Worm (Caenorhabditis elegans) whole organism, dauer: ENCODE measurements around the gene Y48C3A.18.

Experiments used
- unc-62 ChIP-seq: sonication (generic microtip); optimal IDR thresholded peaks from 2 replicates; lab custom pipeline; 2017; ENCODE audit warnings: missing biosample characterization, missing genetic modification reagents, missing genetic modification characterization

Y48C3A.18 gene

DNA sequence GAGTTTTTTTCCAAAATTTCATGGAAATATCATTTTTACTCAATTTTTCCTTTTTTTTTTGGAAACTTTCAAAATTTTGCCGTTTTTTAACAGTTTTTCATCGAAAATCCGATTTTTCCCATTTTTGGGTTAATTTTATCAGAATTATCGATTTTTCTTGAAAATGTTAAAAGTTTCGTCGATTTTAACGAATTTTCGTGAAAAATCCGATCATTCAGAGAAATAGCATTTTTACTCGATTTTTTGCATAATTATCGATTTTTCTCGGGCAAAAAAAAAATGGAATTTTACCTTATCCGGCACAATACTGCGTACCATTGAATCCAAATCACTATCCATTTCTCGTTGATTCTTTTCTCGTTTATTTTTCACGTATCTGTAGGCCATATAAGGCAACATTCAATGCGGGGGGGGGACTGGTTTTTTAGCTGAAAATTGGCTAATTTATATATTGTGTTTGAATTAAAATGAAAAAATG is 34.8 kb downstream of the Y48C3A.18 start, which contains the start of gene tbc-14:
Gene tbc-14 (minus strand): TSS at position 428 of the 478 bp plus-strand sequence.
- no peak for TF ChIP-seq unc-62

DNA sequence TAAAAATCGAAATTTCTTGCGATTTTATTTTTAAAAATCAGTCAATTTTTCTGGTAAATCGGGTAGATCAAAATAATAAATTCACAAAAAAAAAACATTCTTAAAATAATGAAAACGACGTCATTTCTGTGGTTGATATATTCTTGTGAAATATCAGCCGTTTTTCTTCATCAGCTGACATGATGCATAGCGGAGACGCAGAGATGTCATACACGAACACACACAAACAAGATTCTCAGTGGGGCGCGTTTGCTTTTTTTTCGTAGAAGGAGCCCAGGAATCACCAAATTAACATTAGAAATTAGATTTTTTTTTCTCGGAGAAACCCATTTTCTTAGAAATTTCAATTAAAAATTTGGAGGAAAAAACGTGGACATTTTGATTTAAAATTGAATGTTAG is 35.2 kb downstream of the Y48C3A.18 start:
- no peak for TF ChIP-seq unc-62

DNA sequence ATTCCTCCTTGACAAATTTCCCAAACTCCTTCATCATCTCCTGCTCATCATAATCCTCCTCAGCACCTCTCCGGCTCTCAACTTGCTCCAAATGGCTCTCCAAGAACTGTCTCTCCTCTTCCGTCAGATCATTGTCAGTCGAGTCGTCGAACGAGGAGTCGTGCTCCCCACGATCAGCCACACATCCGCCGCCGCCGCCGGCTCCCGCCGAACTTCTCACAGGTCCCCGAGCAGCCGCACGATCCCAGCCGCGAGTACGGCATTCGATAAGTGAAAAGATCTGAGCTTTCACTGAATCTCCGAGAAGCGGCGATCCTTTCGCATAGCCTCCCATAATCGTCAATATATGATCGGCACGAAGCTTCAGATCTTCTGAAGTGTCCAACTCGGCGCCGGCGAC is 38.9 kb downstream of the Y48C3A.18 start:
- TF ChIP-seq unc-62 = no peak

DNA sequence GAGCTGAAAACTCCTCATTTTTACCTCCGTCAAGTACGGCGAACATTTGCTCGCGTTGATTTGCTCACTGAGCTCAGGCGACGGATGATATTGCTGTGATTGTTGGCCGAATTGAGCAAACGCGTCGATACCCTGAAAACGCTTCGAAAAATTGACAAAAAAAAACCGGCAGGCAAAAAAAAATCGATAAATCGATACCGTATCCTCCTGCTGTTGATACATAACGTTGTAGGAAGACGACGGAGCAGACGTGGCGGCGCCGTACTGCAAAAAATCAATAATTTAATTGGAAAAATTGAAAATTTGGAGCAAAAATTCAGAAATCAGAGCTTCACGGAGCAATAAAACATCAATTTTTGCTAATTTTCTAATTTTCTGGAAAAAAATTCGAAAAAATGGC is 42.4 kb downstream of the Y48C3A.18 start:
- no peak for TF ChIP-seq unc-62

DNA sequence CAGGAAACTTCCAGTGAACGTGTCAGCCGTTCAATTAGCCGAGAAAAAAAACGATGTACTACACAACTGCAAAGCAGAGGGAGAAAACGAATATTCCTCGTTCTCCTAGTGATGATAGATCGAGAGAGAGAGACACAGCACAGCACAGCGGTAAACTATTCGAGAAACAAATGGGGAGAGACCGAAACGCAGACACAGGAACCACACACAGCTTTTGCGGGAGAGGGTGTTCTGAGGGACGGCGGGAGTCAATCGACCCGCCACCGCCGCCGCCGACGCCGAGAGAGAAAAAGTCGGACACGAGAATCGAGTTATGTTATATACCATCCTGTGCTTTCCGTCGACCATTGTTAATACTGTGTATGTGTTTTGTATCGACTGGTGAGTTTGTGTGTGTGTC is 44.2 kb downstream of the Y48C3A.18 start:
- TF ChIP-seq unc-62 = no peak

DNA sequence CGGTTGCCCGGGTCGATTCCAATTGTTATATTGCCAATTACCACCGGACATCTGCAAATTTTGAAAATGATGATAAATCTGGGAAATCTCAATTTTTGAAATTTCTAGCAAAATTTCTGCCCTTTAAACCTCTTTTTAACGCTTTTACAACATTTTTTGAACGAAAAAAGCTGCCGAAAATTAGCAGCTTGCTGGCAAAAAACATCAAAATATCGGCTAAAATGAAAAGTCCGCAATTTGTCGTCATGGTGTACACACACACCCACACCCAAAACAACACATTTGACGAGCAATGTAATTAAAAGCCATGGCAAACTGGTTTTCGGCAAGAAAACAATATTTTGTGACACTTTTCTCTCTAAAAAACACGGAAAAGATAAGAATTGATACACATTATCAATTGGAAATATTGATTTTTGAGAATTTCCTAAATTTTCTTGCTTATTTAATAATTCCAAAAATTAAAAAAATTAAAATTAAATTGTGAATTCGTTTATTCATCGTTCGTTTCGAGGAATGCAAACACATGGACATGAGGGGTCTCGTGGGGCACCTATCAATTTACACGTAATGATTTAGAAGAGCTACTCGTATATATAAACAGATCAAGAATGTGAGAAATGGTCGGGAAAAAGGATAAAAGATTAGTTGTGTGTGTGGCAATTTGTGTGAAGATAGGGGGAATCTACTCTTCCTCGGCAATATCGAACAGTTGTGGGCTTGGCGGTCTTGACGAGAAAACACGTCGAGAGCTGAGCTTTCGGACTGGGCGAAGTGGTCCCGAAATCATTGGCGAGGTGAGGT is 48.4 kb downstream of the Y48C3A.18 start, which contains the start of gene pqn-27:
Gene pqn-27 (minus strand): TSS at position 51 of the 804 bp plus-strand sequence.
- TF ChIP-seq unc-62 = no peak

DNA sequence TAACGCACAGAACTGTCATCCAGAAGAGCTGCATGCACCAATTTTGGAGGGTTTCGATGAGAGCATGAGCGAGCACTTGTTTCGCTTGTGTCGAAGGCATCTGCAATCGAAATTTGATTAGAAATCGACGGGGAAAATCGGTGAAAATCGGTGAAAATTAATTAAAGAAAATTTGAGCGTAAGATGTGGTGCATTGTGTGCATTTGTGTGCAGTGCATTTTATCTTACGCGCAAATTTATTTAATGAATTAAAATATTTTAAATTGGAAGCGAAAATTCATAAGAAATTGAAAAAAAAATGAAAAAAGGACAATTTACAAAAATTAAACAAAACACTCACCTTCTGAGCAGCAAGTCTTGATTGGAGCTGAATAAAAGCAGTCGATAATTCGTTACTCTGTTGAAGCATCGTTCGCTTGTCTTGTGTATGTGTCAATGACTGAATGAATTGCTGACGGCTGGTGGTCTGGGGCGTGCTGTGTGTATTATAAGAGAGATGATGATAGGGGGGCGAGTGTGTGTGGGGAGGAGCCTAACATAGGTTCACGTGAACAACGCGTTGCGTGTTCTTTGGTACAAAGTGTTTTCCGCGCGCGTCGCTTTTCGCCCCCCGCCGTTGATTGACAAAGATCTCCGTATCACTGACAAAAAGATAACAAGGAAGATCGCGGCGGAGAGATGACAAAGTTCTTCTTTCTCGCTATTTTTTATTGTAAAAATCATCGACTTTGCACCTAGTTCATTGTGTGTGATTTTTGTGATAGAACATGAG is 49.4 kb downstream of the Y48C3A.18 start:
- no peak for TF ChIP-seq unc-62
